Worm (Caenorhabditis elegans) whole organism, L1 larva: Measurements from ENCODE around the gene sma-9.

Experiments used
- blmp-1 ChIP-seq: fragments of 150-350 bp; optimal IDR thresholded peaks from 2 replicates; lab custom pipeline; 2014; ENCODE audit warnings: missing biosample characterization, missing genetic modification characterization
- fos-1 ChIP-seq: fragments of 150-350 bp; optimal IDR thresholded peaks from 2 replicates; lab custom pipeline; 2014; ENCODE audit warnings: missing biosample characterization, missing genetic modification characterization
- skn-1 ChIP-seq: fragments of 150-350 bp; optimal IDR thresholded peaks from 2 replicates; lab custom pipeline; 2014; ENCODE audit warnings: missing biosample characterization, missing genetic modification characterization
- snpc-4 ChIP-seq: fragments of 150-350 bp; optimal IDR thresholded peaks from 2 replicates; lab custom pipeline; 2014; ENCODE audit warnings: missing biosample characterization, missing genetic modification characterization
- ztf-11 ChIP-seq, 2 experiments: sonication (generic microtip); optimal IDR thresholded peaks; 2 replicates each; lab custom pipeline; 2016 to 2017; ENCODE audit warnings: missing genetic modification characterization in 2 of 2, missing biosample characterization in 1 of 2, missing compliant biosample characterization in 1 of 2

ce11 chrX:10769232-10769738 is at the start of gene sma-9:
- TF ChIP-seq blmp-1 (tag; lab: Kevin White, UChicago) (no peak), snpc-4 (no peak), fos-1 (tag; lab: Kevin White, UChicago) (no peak), ztf-11 (tag; optimal IDR thresholded peaks at IDR 0.05; lab: Kevin White, UChicago) (no peak), skn-1 (no peak)
